1 fruit fly cellular context compared by ENCODE assay signal in genomic region chr3R:8992928-8993579, dm6.
TF ChIP-seq lines count a peak whose summit lies in the region.

Gene CG11975, plus strand, starts transcription at chr3R:8993253.

TF ChIP-seq in whole organism, embryonic, 481 proteins besides CTCF, POLR2A, EP300 and RAD21 (continued from another document):
- TF ChIP-seq jumu (GFP tag; optimal IDR thresholded peaks at IDR 0.05; lab: Kevin White, UChicago) (peak; percentile 90), slp2 (GFP tag; optimal IDR thresholded peaks at IDR 0.05; lab: Kevin White, UChicago) (peak; percentile 78), CG31441 (GFP tag; IDR thresholded peaks at IDR 0.05; lab: Robert Waterston, UW) (no peak), peb (GFP tag; IDR thresholded peaks at IDR 0.05; lab: Robert Waterston, UW) (0 out of 2 replicates have a peak, but pooled peaks have one; percentile 21), Optix (GFP tag; IDR thresholded peaks at IDR 0.05; lab: Robert Waterston, UW) (peak; percentile 40; the same call in 1 of the 3 replicates), sim (GFP tag; IDR thresholded peaks at IDR 0.05; lab: Robert Waterston, UW) (no peak), CG11247 (GFP tag; IDR thresholded peaks at IDR 0.05; lab: Robert Waterston, UW) (peak; percentile 55; the same call in 1 of the 2 replicates), sens (GFP tag; lab: Kevin White, UChicago) (peak; percentile 98), CG8290 (GFP tag; optimal IDR thresholded peaks at IDR 0.05; lab: Kevin White, UChicago) (peak; percentile 84), CG8290 (tag; optimal IDR thresholded peaks at IDR 0.05; lab: Kevin White, UChicago) (peak in 1 of 2 experiments; percentile 2), Oaz (GFP tag; IDR thresholded peaks at IDR 0.05; lab: Robert Waterston, UW) (no peak), row (GFP tag; IDR thresholded peaks at IDR 0.05; lab: Robert Waterston, UW) (peak; percentile 87), tio (GFP tag; optimal IDR thresholded peaks at IDR 0.05; lab: Kevin White, UChicago) (no peak), trh (GFP tag; optimal IDR thresholded peaks at IDR 0.05; lab: Kevin White, UChicago) (peak; percentile 67), ham (GFP tag; IDR thresholded peaks at IDR 0.05; lab: Robert Waterston, UW) (no peak), schlank (tag; optimal IDR thresholded peaks at IDR 0.05; lab: Kevin White, UChicago) (peak; percentile 37), gem (tag; optimal IDR thresholded peaks at IDR 0.05; lab: Kevin White, UChicago) (no peak), sc (optimal IDR thresholded peaks at IDR 0.05; lab: Kevin White, UChicago) (no peak), sc (GFP tag; optimal IDR thresholded peaks at IDR 0.05; lab: Kevin White, UChicago) (no peak), CG10366 (GFP tag; IDR thresholded peaks at IDR 0.05; lab: Robert Waterston, UW) (no peak; the same call in 1 of the 2 replicates), Ravus (GFP tag; IDR thresholded peaks at IDR 0.05; lab: Robert Waterston, UW) (no peak), Hmr (GFP tag; optimal IDR thresholded peaks at IDR 0.05; lab: Kevin White, UChicago) (peak; percentile 80), maf-S (GFP tag; optimal IDR thresholded peaks at IDR 0.05; lab: Kevin White, UChicago) (peak; percentile 85), dm (GFP tag; optimal IDR thresholded peaks at IDR 0.05; lab: Kevin White, UChicago) (peak; percentile 66), CG10209 (GFP tag; optimal IDR thresholded peaks at IDR 0.05; lab: Kevin White, UChicago) (peak; percentile 47), her (GFP tag; optimal IDR thresholded peaks at IDR 0.05; lab: Kevin White, UChicago) (peak; percentile 82), ttk (GFP tag; IDR thresholded peaks at IDR 0.05; lab: Robert Waterston, UW) (0 out of 2 replicates have a peak, but pooled peaks have one; percentile 9), CG1602 (GFP tag; optimal IDR thresholded peaks at IDR 0.05; lab: Kevin White, UChicago) (peak; percentile 73), Usf (GFP tag; optimal IDR thresholded peaks at IDR 0.05; lab: Kevin White, UChicago) (no peak), nerfin-2 (GFP tag; IDR thresholded peaks at IDR 0.05; lab: Robert Waterston, UW; ENCODE audit: partially characterized antibody) (no peak), pho (GFP tag; optimal IDR thresholded peaks at IDR 0.05; lab: Kevin White, UChicago) (peak; percentile 91), CG2712 (tag; optimal IDR thresholded peaks at IDR 0.05; lab: Kevin White, UChicago) (peak; percentile 74), ATbp (GFP tag; optimal IDR thresholded peaks at IDR 0.05; lab: Kevin White, UChicago) (no peak), lola (GFP tag; optimal IDR thresholded peaks at IDR 0.05; lab: Kevin White, UChicago) (peak in 1 of 3 experiments; percentile 56), sd (tag; optimal IDR thresholded peaks at IDR 0.05; lab: Kevin White, UChicago) (no peak), CG10274 (GFP tag; optimal IDR thresholded peaks at IDR 0.05; lab: Kevin White, UChicago) (no peak), CG14014 (GFP tag; IDR thresholded peaks at IDR 0.05; lab: Robert Waterston, UW) (peak; percentile 57; the same call in 1 of the 2 replicates), CG13894 (tag; optimal IDR thresholded peaks at IDR 0.05; lab: Kevin White, UChicago) (no peak), Dip3 (GFP tag; optimal IDR thresholded peaks at IDR 0.05; lab: Kevin White, UChicago) (peak; percentile 82), Camta (GFP tag; optimal IDR thresholded peaks at IDR 0.05; lab: Kevin White, UChicago) (peak; percentile 83), CG11093 (GFP tag; IDR thresholded peaks at IDR 0.05; lab: Robert Waterston, UW) (no peak)
